Worm (Caenorhabditis elegans): ENCODE data around the gene irk-1.

The irk-1 gene

ce11 chrX:6728820-6729396 is 49.0 kb downstream of the irk-1 start:
- no peak for TF ChIP-seq saeg-2 (GFP tag; IDR thresholded peaks at IDR 0.05)
- no peak for TF ChIP-seq dmd-8 (GFP tag; IDR thresholded peaks at IDR 0.05)
- no peak for TF ChIP-seq lin-13 (GFP tag; optimal IDR thresholded peaks at IDR 0.05)
- TF ChIP-seq lin-15B (tag; optimal IDR thresholded peaks at IDR 0.05), result no peak
- TF ChIP-seq fos-1 (tag; optimal IDR thresholded peaks at IDR 0.05), result no peak
- TF ChIP-seq ceh-32 (tag; optimal IDR thresholded peaks at IDR 0.05; ENCODE audit: poor library complexity), result no peak
- TF ChIP-seq ceh-62 (tag; optimal IDR thresholded peaks at IDR 0.05), result no peak
- TF ChIP-seq nhr-111 (GFP tag; optimal IDR thresholded peaks at IDR 0.05), result no peak
- TF ChIP-seq Y5F2A.4 (GFP tag; optimal IDR thresholded peaks at IDR 0.05), result no peak
- TF ChIP-seq gei-8 (GFP tag; optimal IDR thresholded peaks at IDR 0.05), result no peak
- no peak for TF ChIP-seq tra-1 (GFP tag; IDR thresholded peaks at IDR 0.05)
- no peak for TF ChIP-seq R02D3.7 (tag; optimal IDR thresholded peaks at IDR 0.05)
- TF ChIP-seq ama-1 (optimal IDR thresholded peaks at IDR 0.05), result no peak
- TF ChIP-seq mes-2 (tag; optimal IDR thresholded peaks at IDR 0.05; ENCODE audit: poor library complexity, severe bottlenecking), result no peak
- no peak for TF ChIP-seq snpc-4 (tag; optimal IDR thresholded peaks at IDR 0.05)
- TF ChIP-seq rbr-2 (tag; optimal IDR thresholded peaks at IDR 0.05), result no peak
- no peak for TF ChIP-seq F26F4.8 (GFP tag; conservative IDR thresholded peaks at IDR 0.05)
- no peak for TF ChIP-seq sdz-12 (GFP tag; optimal IDR thresholded peaks at IDR 0.05)
- no peak for TF ChIP-seq nhr-41 (GFP tag; IDR thresholded peaks at IDR 0.05)
- TF ChIP-seq daf-16 (GFP tag; optimal IDR thresholded peaks at IDR 0.05), result no peak
- TF ChIP-seq daf-16 (tag; optimal IDR thresholded peaks at IDR 0.05), result peak; percentile 81
- TF ChIP-seq ces-1 (GFP tag; optimal IDR thresholded peaks at IDR 0.05), result peak; percentile 63
- no peak for TF ChIP-seq daf-12 (tag; optimal IDR thresholded peaks at IDR 0.05)
- no peak for TF ChIP-seq arid-1 (GFP tag; conservative IDR thresholded peaks at IDR 0.05)
- TF ChIP-seq ztf-7 (tag; optimal IDR thresholded peaks at IDR 0.05), result no peak
- no peak for TF ChIP-seq ctbp-1 (GFP tag; IDR thresholded peaks at IDR 0.05)
- no peak for TF ChIP-seq unc-39 (tag; optimal IDR thresholded peaks at IDR 0.05)
- no peak for TF ChIP-seq Y105C5A.15 (GFP tag; IDR thresholded peaks at IDR 0.05)
- TF ChIP-seq dve-1 (tag; optimal IDR thresholded peaks at IDR 0.05; ENCODE audit: insufficient read depth), result peak; percentile 4
- TF ChIP-seq daf-8 (GFP tag; IDR thresholded peaks at IDR 0.05), result no peak
- peak; percentile 54 for TF ChIP-seq hlh-11 (tag; optimal IDR thresholded peaks at IDR 0.05)
- no peak for TF ChIP-seq nhr-6 (tag; optimal IDR thresholded peaks at IDR 0.05)
- TF ChIP-seq mdl-1 (tag; optimal IDR thresholded peaks at IDR 0.05), result peak; percentile 51 to 89
- no peak for TF ChIP-seq nhr-42 (GFP tag; IDR thresholded peaks at IDR 0.05)
- no peak for TF ChIP-seq daf-19 (GFP tag; conservative IDR thresholded peaks at IDR 0.05)
- peak in 1 of 2 experiments; percentile 44 for TF ChIP-seq lsy-2 (tag; optimal IDR thresholded peaks at IDR 0.05)
- TF ChIP-seq ceh-20 (GFP tag; IDR thresholded peaks at IDR 0.05), result no peak
- no peak for TF ChIP-seq zfp-3 (GFP tag; conservative IDR thresholded peaks at IDR 0.05)
- TF ChIP-seq mxl-3 (GFP tag; optimal IDR thresholded peaks at IDR 0.05), result no peak
- TF ChIP-seq hmg-1.1 (GFP tag; IDR thresholded peaks at IDR 0.05), result no peak
- no peak for TF ChIP-seq set-16 (GFP tag; IDR thresholded peaks at IDR 0.05)
- TF ChIP-seq lim-7 (GFP tag; IDR thresholded peaks at IDR 0.05), result no peak
- TF ChIP-seq mep-1 (tag; optimal IDR thresholded peaks at IDR 0.05), result peak; percentile 22
- peak in 1 of 2 experiments; percentile 95 for TF ChIP-seq hif-1 (tag; optimal IDR thresholded peaks at IDR 0.05)
- peak; percentile 98 for TF ChIP-seq aha-1 (tag)
- TF ChIP-seq spr-1 (tag; optimal IDR thresholded peaks at IDR 0.05), result no peak
- TF ChIP-seq ztf-11 (tag; optimal IDR thresholded peaks at IDR 0.05), result no peak
- no peak for TF ChIP-seq F37D6.2 (tag; optimal IDR thresholded peaks at IDR 0.05)
- no peak for TF ChIP-seq mxl-2 (GFP tag; conservative IDR thresholded peaks at IDR 0.05)
- no peak for TF ChIP-seq madf-9 (GFP tag; conservative IDR thresholded peaks at IDR 0.05)
- no peak for TF ChIP-seq madf-5 (GFP tag; IDR thresholded peaks at IDR 0.05)
- peak; percentile 11 for TF ChIP-seq pqm-1 (tag; optimal IDR thresholded peaks at IDR 0.05)

All from whole organism, L4 larva.